Worm (Caenorhabditis elegans): Measurements from ENCODE around the gene vit-1.

Gene vit-1

DNA sequence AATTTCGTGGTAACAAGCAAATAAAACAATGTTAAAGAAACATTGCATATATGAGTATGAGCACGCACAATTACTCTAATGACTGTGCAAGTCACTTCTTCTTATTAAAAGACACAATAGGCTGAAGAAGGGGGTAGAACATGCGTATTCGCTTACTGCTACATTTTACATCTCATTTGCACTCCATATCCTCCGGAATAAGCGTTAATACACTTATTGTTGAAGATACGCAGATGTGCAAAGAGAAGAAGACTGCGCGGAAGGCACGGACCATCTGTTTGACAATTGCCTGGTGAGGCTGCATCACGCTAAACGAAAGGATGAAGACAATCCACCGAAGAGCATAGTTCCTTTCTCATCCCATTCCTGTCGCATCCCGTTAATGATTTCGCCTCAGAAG, 14.8 kb upstream of the vit-1 start:
- TF ChIP-seq hlh-17 (GFP tag; optimal IDR thresholded peaks at IDR 0.05; ENCODE audit: borderline replicate concordance) (no peak), lin-14 (GFP tag; optimal IDR thresholded peaks at IDR 0.05) (peak; percentile 37)

DNA sequence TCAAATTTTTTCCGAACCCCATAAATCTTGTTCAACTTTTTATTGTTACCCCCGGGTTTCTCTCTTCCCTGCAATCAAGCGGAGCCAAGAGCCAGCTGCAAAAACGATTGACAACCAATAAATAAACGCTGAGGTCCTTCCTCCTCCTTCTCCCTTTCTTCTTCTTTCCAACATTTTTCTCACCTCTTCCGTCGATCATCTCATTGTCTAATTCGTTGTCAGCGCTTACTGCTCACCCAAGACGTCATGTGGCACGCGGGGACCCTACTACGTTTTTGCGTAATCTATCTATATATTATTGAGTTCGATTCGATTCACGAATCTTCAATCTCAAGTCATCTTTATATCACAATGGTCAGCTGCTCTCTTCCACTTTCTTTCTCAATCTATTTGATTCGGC, 12.2 kb upstream of the vit-1 start:
- TF ChIP-seq lsy-2 (tag; optimal IDR thresholded peaks at IDR 0.05) (peak in 1 of 2 experiments; percentile 41), unc-130 (tag; optimal IDR thresholded peaks at IDR 0.05) (peak; percentile 56), swsn-7 (tag; optimal IDR thresholded peaks at IDR 0.05) (no peak), nhr-47 (tag; optimal IDR thresholded peaks at IDR 0.05) (no peak), C16A3.4 (tag; optimal IDR thresholded peaks at IDR 0.05) (no peak), nhr-71 (tag; optimal IDR thresholded peaks at IDR 0.05) (peak; percentile 78), snu-23 (GFP tag; optimal IDR thresholded peaks at IDR 0.05) (peak; percentile 32), nhr-237 (tag; optimal IDR thresholded peaks at IDR 0.05) (no peak), dsc-1 (tag; optimal IDR thresholded peaks at IDR 0.05) (peak; percentile 17), ceh-88 (GFP tag; IDR thresholded peaks at IDR 0.05) (no peak), ets-5 (GFP tag; IDR thresholded peaks at IDR 0.05) (no peak), aha-1 (tag; optimal IDR thresholded peaks at IDR 0.05) (no peak), pag-3 (tag; optimal IDR thresholded peaks at IDR 0.05; ENCODE audit: borderline replicate concordance, insufficient read depth) (no peak), unc-62 (GFP tag; optimal IDR thresholded peaks at IDR 0.05) (no peak), nhr-84 (tag; optimal IDR thresholded peaks at IDR 0.05) (no peak), nhr-19 (GFP tag; conservative IDR thresholded peaks at IDR 0.05) (peak; percentile 52), nhr-90 (tag; optimal IDR thresholded peaks at IDR 0.05; ENCODE audit: poor library complexity) (no peak), ceh-63 (GFP tag; optimal IDR thresholded peaks at IDR 0.05) (no peak), rnt-1 (tag; optimal IDR thresholded peaks at IDR 0.05) (peak; percentile 68), lin-35 (GFP tag; optimal IDR thresholded peaks at IDR 0.05) (no peak), isw-1 (GFP tag; IDR thresholded peaks at IDR 0.05) (no peak), efl-3 (GFP tag; optimal IDR thresholded peaks at IDR 0.05) (no peak), lin-13 (GFP tag; optimal IDR thresholded peaks at IDR 0.05) (no peak), lin-15B (tag; optimal IDR thresholded peaks at IDR 0.05) (no peak), tbx-2 (tag; optimal IDR thresholded peaks at IDR 0.05) (peak; percentile 19), nhr-20 (tag; optimal IDR thresholded peaks at IDR 0.05) (peak; percentile 38), mdl-1 (tag; optimal IDR thresholded peaks at IDR 0.05) (peak in 1 of 2 experiments; percentile 25), ztf-4 (tag; optimal IDR thresholded peaks at IDR 0.05) (no peak), jun-1 (tag; optimal IDR thresholded peaks at IDR 0.05) (no peak), lin-39 (tag; optimal IDR thresholded peaks at IDR 0.05) (no peak), lin-14 (GFP tag; optimal IDR thresholded peaks at IDR 0.05) (peak; percentile 78)

DNA sequence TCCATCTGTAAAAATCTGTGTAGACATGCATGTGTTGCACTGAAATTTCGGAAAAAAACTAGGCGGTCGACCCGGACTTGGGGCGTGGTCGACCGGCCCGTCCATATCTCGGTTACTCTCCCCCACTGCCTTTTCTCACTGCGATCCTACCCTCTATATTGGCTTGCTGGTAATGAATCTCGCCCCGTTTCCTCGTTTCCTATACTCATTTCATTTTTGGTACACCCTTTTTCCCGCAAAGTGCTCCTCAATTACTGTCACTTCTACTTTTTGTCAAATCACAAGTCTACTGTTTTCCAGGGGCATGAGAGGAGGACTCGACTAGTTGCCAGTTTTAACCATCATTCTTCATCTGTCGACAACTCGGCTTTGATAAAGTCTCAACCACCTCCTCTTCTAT, 8.7 kb upstream of the vit-1 start, which contains the start of gene K09F5.6:
K09F5.6 (plus strand) TSS at position 301 of the 400 bp plus-strand sequence.
- TF ChIP-seq elt-3 (tag; optimal IDR thresholded peaks at IDR 0.05) = no peak

DNA sequence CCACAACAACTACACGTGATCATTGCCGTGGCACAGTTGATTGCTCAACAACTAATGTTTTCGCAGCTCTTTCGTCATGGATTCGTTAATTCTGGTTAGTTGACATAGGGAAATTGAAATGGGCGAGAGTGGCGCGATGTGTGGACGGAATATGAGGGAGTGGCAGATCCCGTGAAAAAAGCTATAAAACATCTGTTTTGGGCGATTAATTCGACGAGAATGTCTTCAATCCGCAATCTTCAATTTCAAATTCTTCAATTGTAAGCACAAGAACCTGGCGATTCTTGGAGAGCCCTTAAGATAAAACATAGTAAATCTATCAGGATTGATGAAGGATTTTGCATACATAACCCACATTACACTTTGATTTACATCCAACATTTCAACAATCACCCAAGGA, 7.1 kb upstream of the vit-1 start:
- TF ChIP-seq snu-23 (GFP tag; optimal IDR thresholded peaks at IDR 0.05) = no peak
- no peak for TF ChIP-seq elt-2 (tag; optimal IDR thresholded peaks at IDR 0.05)
- TF ChIP-seq ceh-82 (tag; optimal IDR thresholded peaks at IDR 0.05) = no peak
- TF ChIP-seq dsc-1 (tag; optimal IDR thresholded peaks at IDR 0.05) = peak; percentile 77
- TF ChIP-seq F16B12.6 (tag; optimal IDR thresholded peaks at IDR 0.05) = no peak
- no peak for TF ChIP-seq fkh-8 (tag; optimal IDR thresholded peaks at IDR 0.05)
- no peak for TF ChIP-seq efl-3 (GFP tag; optimal IDR thresholded peaks at IDR 0.05)
- TF ChIP-seq lin-14 (GFP tag; optimal IDR thresholded peaks at IDR 0.05) = no peak
- TF ChIP-seq sptf-1 (tag; optimal IDR thresholded peaks at IDR 0.05) = no peak
